Fruit fly (Drosophila melanogaster): ENCODE results near the gene CG5112.

The CG5112 gene

DNA sequence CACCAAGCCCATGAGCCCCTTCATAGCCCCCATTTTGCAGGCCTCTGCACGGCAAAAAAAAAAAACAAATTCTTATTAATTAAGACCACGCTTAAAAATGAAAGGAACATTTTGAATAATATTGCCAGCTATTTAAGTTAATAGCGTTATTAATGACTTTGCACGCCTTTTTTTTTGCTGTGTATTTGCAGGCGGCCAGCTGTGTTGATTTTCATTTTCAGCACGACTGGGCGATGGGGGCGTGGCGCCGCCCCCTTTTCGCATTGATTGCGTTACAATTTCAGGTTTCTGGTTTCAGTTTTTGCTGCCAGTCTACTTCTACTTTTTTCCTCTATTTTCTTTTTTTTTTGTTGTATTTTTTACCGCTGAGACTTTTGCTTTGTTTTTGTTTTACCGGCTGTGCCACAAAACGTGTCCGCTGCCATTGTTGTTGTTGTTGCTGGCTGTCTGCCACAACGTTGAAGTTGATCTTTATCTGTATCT lies 40.7 kb downstream of the CG5112 start (continued):
- TF ChIP-seq Eip93F (GFP tag; optimal IDR thresholded peaks at IDR 0.05) (no peak), Met (GFP tag; optimal IDR thresholded peaks at IDR 0.05) (peak; percentile 19), achi (GFP tag; optimal IDR thresholded peaks at IDR 0.05) (peak; percentile 83), Eip78C (GFP tag) (peak; percentile 94), CG3919 (GFP tag; optimal IDR thresholded peaks at IDR 0.05) (peak; percentile 91), Ets96B (tag; optimal IDR thresholded peaks at IDR 0.05) (peak; percentile 49), fd85E (GFP tag; optimal IDR thresholded peaks at IDR 0.05) (peak; percentile 76), dsx (GFP tag; optimal IDR thresholded peaks at IDR 0.05; ENCODE audit: poor library complexity, severe bottlenecking) (peak; percentile 78), CG9139 (GFP tag; optimal IDR thresholded peaks at IDR 0.05) (peak; percentile 96), CG15336 (GFP tag; IDR thresholded peaks at IDR 0.05) (peak; percentile 91), CG11294 (GFP tag; IDR thresholded peaks at IDR 0.05) (peak; percentile 81), cyc (GFP tag; optimal IDR thresholded peaks at IDR 0.05) (peak; percentile 59), svp (GFP tag) (no peak), Sox14 (GFP tag; optimal IDR thresholded peaks at IDR 0.05) (peak; percentile 72), acj6 (GFP tag; optimal IDR thresholded peaks at IDR 0.05) (peak; percentile 74), dac (GFP tag; optimal IDR thresholded peaks at IDR 0.05) (peak; percentile 82), CG32006 (GFP tag; optimal IDR thresholded peaks at IDR 0.05) (peak; percentile 86), pdm3 (GFP tag; optimal IDR thresholded peaks at IDR 0.05) (peak; percentile 86), CG6276 (GFP tag; optimal IDR thresholded peaks at IDR 0.05) (peak; percentile 77), topi (GFP tag; optimal IDR thresholded peaks at IDR 0.05) (peak; percentile 55), esn (GFP tag; optimal IDR thresholded peaks at IDR 0.05) (peak; percentile 33), Hr38 (GFP tag; optimal IDR thresholded peaks at IDR 0.05) (no peak), OdsH (GFP tag; optimal IDR thresholded peaks at IDR 0.05) (peak; percentile 82)

DNA sequence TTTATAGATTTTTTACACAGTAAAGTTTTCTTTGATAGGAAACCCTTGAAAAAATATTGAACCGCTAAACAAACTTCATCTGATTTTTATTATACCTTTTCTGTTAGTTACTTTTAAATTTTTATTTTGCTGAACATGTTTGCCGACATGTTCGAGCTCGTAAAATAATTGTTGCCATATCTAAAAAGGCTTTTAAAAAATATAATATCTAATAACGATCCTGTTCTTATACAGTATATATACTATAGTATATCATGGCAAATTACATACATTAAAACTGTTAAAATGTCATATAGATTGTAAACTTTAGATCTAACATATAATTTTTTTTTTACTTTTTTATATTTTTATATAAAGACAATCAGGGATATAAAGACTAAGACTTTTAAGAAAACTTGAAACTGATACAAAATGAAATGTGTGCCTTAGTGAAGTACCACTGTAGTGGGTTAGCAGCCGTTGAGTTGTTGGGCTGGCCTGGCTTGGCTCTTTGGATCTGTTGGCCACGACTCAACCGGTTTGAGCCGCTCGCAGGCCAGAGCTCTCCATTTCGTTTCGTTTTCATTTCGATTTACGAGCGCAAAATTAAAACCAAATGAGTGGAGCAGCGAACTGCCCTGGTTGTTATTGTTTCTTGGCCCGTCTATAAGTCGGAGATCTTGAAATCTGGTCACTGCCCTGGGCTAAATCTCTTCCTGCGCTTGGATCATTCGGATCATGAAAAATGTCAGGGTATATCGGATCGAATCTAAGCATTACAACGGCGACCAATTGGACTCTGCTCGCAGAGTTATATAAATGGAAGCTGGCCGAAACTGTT lies 41.4 kb downstream of the CG5112 start:
- TF ChIP-seq Hr4 (GFP tag; optimal IDR thresholded peaks at IDR 0.05) (peak; percentile 30), vri (GFP tag; optimal IDR thresholded peaks at IDR 0.05) (no peak), ss (GFP tag; optimal IDR thresholded peaks at IDR 0.05) (no peak), CG7368 (GFP tag; optimal IDR thresholded peaks at IDR 0.05) (no peak), net (GFP tag; optimal IDR thresholded peaks at IDR 0.05) (no peak), CG16779 (tag; optimal IDR thresholded peaks at IDR 0.05) (no peak), CG8632 (GFP tag; optimal IDR thresholded peaks at IDR 0.05) (peak; percentile 24), topi (GFP tag; optimal IDR thresholded peaks at IDR 0.05) (no peak), Eip78C (GFP tag) (peak; percentile 83), CG6276 (GFP tag; optimal IDR thresholded peaks at IDR 0.05) (peak; percentile 4), Eip75B (GFP tag; optimal IDR thresholded peaks at IDR 0.05) (no peak), CG10631 (GFP tag; optimal IDR thresholded peaks at IDR 0.05) (peak; percentile 48), CG11294 (GFP tag; IDR thresholded peaks at IDR 0.05) (no peak), CG10669 (GFP tag; optimal IDR thresholded peaks at IDR 0.05) (no peak), CG8119 (GFP tag; IDR thresholded peaks at IDR 0.05) (no peak; the same call in 2 of the 3 replicates), eg (GFP tag; IDR thresholded peaks at IDR 0.05) (peak; percentile 36; the same call in 2 of the 3 replicates), Lpt (GFP tag; optimal IDR thresholded peaks at IDR 0.05) (no peak), CG15336 (GFP tag; IDR thresholded peaks at IDR 0.05) (peak; percentile 32; the same call in 1 of the 2 replicates), CG9139 (GFP tag; optimal IDR thresholded peaks at IDR 0.05) (no peak), CG31627 (GFP tag; optimal IDR thresholded peaks at IDR 0.05) (no peak), CG3919 (GFP tag; optimal IDR thresholded peaks at IDR 0.05) (peak; percentile 47), dsx (GFP tag; optimal IDR thresholded peaks at IDR 0.05; ENCODE audit: poor library complexity, severe bottlenecking) (no peak), Sox14 (GFP tag; optimal IDR thresholded peaks at IDR 0.05) (no peak), Met (GFP tag; optimal IDR thresholded peaks at IDR 0.05) (no peak), Eip93F (GFP tag; optimal IDR thresholded peaks at IDR 0.05) (no peak), Ets21C (GFP tag; optimal IDR thresholded peaks at IDR 0.05) (no peak), Sox102F (GFP tag; optimal IDR thresholded peaks at IDR 0.05) (no peak), lz (GFP tag; optimal IDR thresholded peaks at IDR 0.05) (no peak), fd85E (GFP tag; optimal IDR thresholded peaks at IDR 0.05) (no peak), CG32006 (GFP tag; optimal IDR thresholded peaks at IDR 0.05) (peak; percentile 69), CG11762 (GFP tag; optimal IDR thresholded peaks at IDR 0.05; ENCODE audit: insufficient read depth) (no peak), Hr39 (GFP tag; optimal IDR thresholded peaks at IDR 0.05) (no peak), Ets96B (tag; optimal IDR thresholded peaks at IDR 0.05) (peak; percentile 29), Smox (GFP tag; optimal IDR thresholded peaks at IDR 0.05) (peak; percentile 9), Hr38 (GFP tag; optimal IDR thresholded peaks at IDR 0.05) (no peak), Blimp-1 (GFP tag; optimal IDR thresholded peaks at IDR 0.05) (peak; percentile 90), dac (GFP tag; optimal IDR thresholded peaks at IDR 0.05) (no peak), CG1621 (tag; optimal IDR thresholded peaks at IDR 0.05) (no peak), CG6163 (GFP tag; IDR thresholded peaks at IDR 0.05) (peak; percentile 47; the same call in 2 of the 3 replicates), cyc (GFP tag; optimal IDR thresholded peaks at IDR 0.05) (no peak)

Data from whole organism, prepupa.